Worm (Caenorhabditis elegans): ENCODE data around the gene atn-1.

- no peak for TF ChIP-seq ceh-63 (GFP tag; optimal IDR thresholded peaks at IDR 0.05)
- no peak for TF ChIP-seq ztf-4 (tag; optimal IDR thresholded peaks at IDR 0.05)
- no peak for TF ChIP-seq ama-1 (optimal IDR thresholded peaks at IDR 0.05)
- TF ChIP-seq hlh-17 (GFP tag; optimal IDR thresholded peaks at IDR 0.05; ENCODE audit: borderline replicate concordance) = no peak
- TF ChIP-seq nhr-237 (tag; optimal IDR thresholded peaks at IDR 0.05) = no peak
- TF ChIP-seq nhr-85 (tag) = no peak
Observed at ce11 chrV:12433717-12434116, 44.5 kb upstream of the atn-1 start, which contains the start of gene srh-25.
